Worm (Caenorhabditis elegans) whole organism, L4 larva: ENCODE data around the gene sumv-2.
A peak's percentile ranks its signal among the peaks of the same experiment; 100 is the strongest.

Experiments used
- F10B5.3 ChIP-seq: sonication (generic microtip); optimal IDR thresholded peaks from 2 replicates; lab custom pipeline; 2016; ENCODE audit warnings: mild to moderate bottlenecking, missing genetic modification characterization, missing compliant biosample characterization
- F44E2.7 ChIP-seq: fragments of 200-800 bp; sonication (Bioruptor generic); IDR thresholded peaks from 2 replicates; pipeline ENCODE4 v2.1.2; 2022; ENCODE audit warnings: missing genetic modification characterization, missing compliant biosample characterization
- T20F7.1 ChIP-seq: fragments of 200-800 bp; sonication (Bioruptor generic); optimal IDR thresholded peaks from 2 replicates; lab custom pipeline; 2018; ENCODE audit warnings: mild to moderate bottlenecking, missing genetic modification characterization, missing compliant biosample characterization
- Y105C5A.15 ChIP-seq: fragments of 200-800 bp; sonication (Bioruptor generic); IDR thresholded peaks from 2 replicates; pipeline ENCODE4 v1.3.6; 2022; ENCODE audit warnings: missing genetic modification characterization, missing compliant biosample characterization
- Y48G9A.11 ChIP-seq: fragments of 200-800 bp; sonication (Bioruptor generic); IDR thresholded peaks from 2 replicates; pipeline ENCODE4 v1.3.6; 2022; ENCODE audit warnings: missing genetic modification reagents, missing genetic modification characterization, missing compliant biosample characterization
- ceh-20 ChIP-seq: fragments of 200-800 bp; sonication (Bioruptor generic); IDR thresholded peaks from 2 replicates; pipeline ENCODE4 v1.3.6; 2022; ENCODE audit warnings: missing genetic modification reagents, missing genetic modification characterization, missing compliant biosample characterization
- ceh-28 ChIP-seq: fragments of 150-350 bp; optimal IDR thresholded peaks from 2 replicates; lab custom pipeline; 2014; ENCODE audit warnings: missing biosample characterization, missing genetic modification reagents, missing genetic modification characterization
- cey-2 ChIP-seq: sonication (generic microtip); optimal IDR thresholded peaks from 3 replicates; lab custom pipeline; 2017; ENCODE audit warnings: missing genetic modification characterization, mild to moderate bottlenecking, missing compliant biosample characterization, antibody characterized with exemption, borderline replicate concordance; ENCODE audit not compliant: insufficient read depth
- ctbp-1 ChIP-seq: fragments of 200-800 bp; sonication (Bioruptor generic); IDR thresholded peaks from 2 replicates; pipeline ENCODE4 v1.3.6; 2022; ENCODE audit warnings: missing genetic modification reagents, missing genetic modification characterization, missing compliant biosample characterization
- daf-19 ChIP-seq: fragments of 200-800 bp; sonication (Bioruptor generic); conservative IDR thresholded peaks from 2 replicates; pipeline ENCODE4 v1.3.6; 2022; ENCODE audit warnings: missing genetic modification characterization, missing compliant biosample characterization
- dmd-8 ChIP-seq: fragments of 200-800 bp; sonication (Bioruptor generic); IDR thresholded peaks from 2 replicates; pipeline ENCODE4 v1.3.6; 2022; ENCODE audit warnings: missing genetic modification characterization, missing compliant biosample characterization
- egl-27 ChIP-seq: sonication (generic microtip); optimal IDR thresholded peaks from 3 replicates; lab custom pipeline; 2017; ENCODE audit warnings: missing biosample characterization, missing genetic modification reagents, missing genetic modification characterization
- fos-1 ChIP-seq: fragments of 150-350 bp; optimal IDR thresholded peaks from 2 replicates; lab custom pipeline; 2014; ENCODE audit warnings: missing biosample characterization, missing genetic modification characterization
- hlh-30 ChIP-seq: sonication (generic microtip); optimal IDR thresholded peaks from 2 replicates; lab custom pipeline; 2017; ENCODE audit warnings: antibody characterized with exemption, mild to moderate bottlenecking, missing genetic modification characterization, missing compliant biosample characterization; ENCODE audit not compliant: insufficient read depth
- lim-7 ChIP-seq: fragments of 200-800 bp; sonication (Bioruptor generic); IDR thresholded peaks from 2 replicates; pipeline ENCODE4 v1.3.6; 2022; ENCODE audit warnings: missing genetic modification characterization, missing compliant biosample characterization
- lin-39 ChIP-seq: fragments of 150-350 bp; optimal IDR thresholded peaks from 2 replicates; lab custom pipeline; 2014; ENCODE audit warnings: missing biosample characterization, missing genetic modification reagents, missing genetic modification characterization
- lsy-2 ChIP-seq, 2 experiments: fragments of 150-350 bp in 1 of 2; sonication (generic microtip) in 1 of 2; optimal IDR thresholded peaks; 2 replicates each; lab custom pipeline; 2014 to 2017; ENCODE audit warnings: missing biosample characterization in 2 of 2, missing genetic modification characterization in 2 of 2
- madf-9 ChIP-seq: fragments of 200-800 bp; sonication (Bioruptor generic); conservative IDR thresholded peaks from 2 replicates; pipeline ENCODE4 v1.3.6; 2022; ENCODE audit warnings: missing genetic modification reagents, missing genetic modification characterization, missing compliant biosample characterization
- mep-1 ChIP-seq: fragments of 150-350 bp; sonication (generic microtip); optimal IDR thresholded peaks from 3 replicates; lab custom pipeline; 2014; ENCODE audit warnings: missing biosample characterization, missing genetic modification characterization
- mxl-2 ChIP-seq: fragments of 200-800 bp; sonication (Bioruptor generic); conservative IDR thresholded peaks from 2 replicates; pipeline ENCODE4 v1.3.6; 2022; ENCODE audit warnings: missing genetic modification reagents, missing genetic modification characterization, missing compliant biosample characterization
- nhr-10 ChIP-seq: fragments of 150-350 bp; optimal IDR thresholded peaks from 2 replicates; lab custom pipeline; 2014; ENCODE audit warnings: missing biosample characterization, missing genetic modification characterization
- nhr-111 ChIP-seq: fragments of 200-800 bp; sonication (Bioruptor generic); optimal IDR thresholded peaks from 2 replicates; lab custom pipeline; 2018; ENCODE audit warnings: mild to moderate bottlenecking, missing genetic modification characterization, missing compliant biosample characterization
- nhr-237 ChIP-seq: sonication (generic microtip); optimal IDR thresholded peaks from 2 replicates; lab custom pipeline; 2017; ENCODE audit warnings: missing biosample characterization, missing genetic modification characterization
- nhr-25 ChIP-seq: sonication (generic microtip); optimal IDR thresholded peaks from 2 replicates; lab custom pipeline; 2017; ENCODE audit warnings: missing genetic modification characterization, mild to moderate bottlenecking, missing compliant biosample characterization, antibody characterized with exemption, moderate library complexity, borderline replicate concordance; ENCODE audit not compliant: insufficient read depth
- nhr-41 ChIP-seq: fragments of 200-800 bp; sonication (Bioruptor generic); IDR thresholded peaks from 2 replicates; pipeline ENCODE4 v1.3.6; 2022; ENCODE audit warnings: missing genetic modification reagents, missing genetic modification characterization, missing compliant biosample characterization
- nhr-42 ChIP-seq: fragments of 200-800 bp; sonication (Bioruptor generic); IDR thresholded peaks from 2 replicates; pipeline ENCODE4 v1.3.6; 2022; ENCODE audit warnings: missing genetic modification characterization, missing compliant biosample characterization
- nhr-48 ChIP-seq: sonication (generic microtip); optimal IDR thresholded peaks from 2 replicates; lab custom pipeline; 2016; ENCODE audit warnings: mild to moderate bottlenecking, missing genetic modification characterization, missing compliant biosample characterization
- nhr-6 ChIP-seq: fragments of 150-350 bp; optimal IDR thresholded peaks from 2 replicates; lab custom pipeline; 2014; ENCODE audit warnings: missing biosample characterization, missing genetic modification characterization
- nhr-76 ChIP-seq: fragments of 150-350 bp; optimal IDR thresholded peaks from 2 replicates; lab custom pipeline; 2014; ENCODE audit warnings: missing biosample characterization, missing genetic modification characterization
- pqm-1 ChIP-seq: sonication (generic microtip); optimal IDR thresholded peaks from 2 replicates; lab custom pipeline; 2017; ENCODE audit warnings: missing biosample characterization, missing genetic modification characterization
- set-16 ChIP-seq: fragments of 200-800 bp; sonication (Bioruptor generic); IDR thresholded peaks from 2 replicates; pipeline ENCODE4 v1.3.6; 2022; ENCODE audit warnings: missing genetic modification reagents, missing genetic modification characterization, missing compliant biosample characterization
- unc-130 ChIP-seq: sonication (generic microtip); optimal IDR thresholded peaks from 2 replicates; lab custom pipeline; 2016; ENCODE audit warnings: missing genetic modification reagents, missing genetic modification characterization, missing compliant biosample characterization
- zag-1 ChIP-seq: fragments of 150-350 bp; optimal IDR thresholded peaks from 2 replicates; lab custom pipeline; 2014; ENCODE audit warnings: missing biosample characterization, missing genetic modification characterization
- zfp-3 ChIP-seq: fragments of 200-800 bp; sonication (Bioruptor generic); conservative IDR thresholded peaks from 2 replicates; pipeline ENCODE4 v1.3.6; 2022; ENCODE audit warnings: missing genetic modification reagents, missing genetic modification characterization, missing compliant biosample characterization
- zip-11 ChIP-seq: fragments of 200-800 bp; sonication (Bioruptor generic); IDR thresholded peaks from 2 replicates; pipeline ENCODE4 v1.3.6; 2022; ENCODE audit warnings: missing genetic modification characterization, missing compliant biosample characterization

Gene sumv-2

DNA sequence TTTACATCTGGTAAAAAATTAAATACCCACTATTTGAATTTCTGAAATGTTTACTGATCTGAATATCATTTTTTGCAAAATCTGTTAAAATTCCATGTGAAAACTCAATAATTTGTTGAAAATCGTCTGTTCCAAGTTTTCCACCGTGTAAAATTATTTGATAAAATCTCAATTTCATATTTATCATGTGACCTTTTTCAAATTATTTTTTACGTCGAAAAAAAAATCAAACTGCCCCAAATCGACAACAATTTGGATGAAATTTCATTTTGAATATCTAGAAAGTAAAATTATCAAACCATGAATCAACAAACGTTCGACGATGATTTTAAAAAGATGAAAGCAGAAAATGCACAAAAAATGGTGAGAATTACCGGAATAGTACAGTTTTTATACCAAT is 37.8 kb downstream of the sumv-2 start, which contains the start of gene F41F3.9:
Gene F41F3.9, plus strand, starts transcription at position 301 of the 400 bp plus-strand sequence.
- TF ChIP-seq lim-7 (GFP tag; lab: Robert Waterston, UW) (no peak), madf-9 (GFP tag; lab: Robert Waterston, UW) (no peak), lin-39 (tag; lab: Kevin White, UChicago) (no peak), nhr-111 (no peak), nhr-76 (tag; lab: Kevin White, UChicago) (no peak), egl-27 (tag; lab: Kevin White, UChicago) (no peak), zag-1 (tag; lab: Kevin White, UChicago) (no peak), nhr-48 (tag; lab: Kevin White, UChicago) (no peak)

- TF ChIP-seq F44E2.7 (no peak), nhr-42 (GFP tag; lab: Robert Waterston, UW) (no peak)
Measured at ce11 chrV:4662400-4662799, 45.0 kb downstream of the sumv-2 start, which contains the start of gene srx-74. Gene srx-74 (minus strand): TSS chrV:4662500.

DNA sequence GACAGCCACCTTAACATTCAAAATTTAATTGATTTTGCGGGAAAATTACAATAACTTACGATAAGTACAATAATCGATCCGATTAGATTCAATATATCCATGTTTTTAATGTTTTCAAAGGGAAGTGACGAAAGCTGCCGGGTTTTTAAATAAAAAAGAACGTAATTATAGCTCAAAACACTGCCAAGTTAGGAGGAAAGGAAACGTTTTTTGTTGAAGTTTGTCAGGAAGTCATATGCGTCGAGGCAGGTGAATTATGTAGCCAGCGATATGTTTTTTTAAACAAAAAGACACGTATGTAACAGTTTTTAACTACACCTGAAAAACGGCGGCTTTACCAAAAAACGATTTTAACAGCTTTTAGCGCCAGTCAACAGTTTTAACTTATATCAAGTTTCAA is 48.3 kb downstream of the sumv-2 start, which contains the start of gene srx-73:
Gene srx-73, minus strand, starts transcription at position 101 of the 400 bp plus-strand sequence.
- TF ChIP-seq hlh-30 (no peak), T20F7.1 (GFP tag; lab: Kevin White, UChicago) (no peak), lim-7 (GFP tag; lab: Robert Waterston, UW) (no peak)

DNA sequence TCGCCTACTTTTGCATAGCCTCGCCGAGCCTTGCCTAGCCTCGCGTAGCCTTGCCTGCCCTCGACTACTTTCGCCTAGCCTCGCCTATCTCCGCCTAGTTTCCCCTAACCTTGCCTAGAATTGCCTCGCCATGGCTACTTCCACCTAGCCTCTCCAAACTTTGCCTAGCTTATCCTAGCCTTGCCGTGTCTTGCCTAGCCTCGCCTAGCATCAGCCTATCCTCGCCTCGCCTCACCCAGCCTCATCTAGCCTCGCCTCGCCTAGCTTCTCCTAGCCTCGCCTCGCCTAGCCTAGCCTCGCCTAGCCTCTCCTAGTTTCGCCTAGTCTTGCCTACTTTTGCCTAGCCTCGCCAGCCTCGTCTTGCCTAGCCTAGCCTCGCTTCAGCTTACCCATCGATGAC is 49.7 kb downstream of the sumv-2 start:
- TF ChIP-seq fos-1 (tag; lab: Kevin White, UChicago) (no peak), dmd-8 (GFP tag; lab: Robert Waterston, UW) (peak; percentile 45; the same call in 1 of the 2 replicates), Y48G9A.11 (GFP tag; lab: Robert Waterston, UW) (no peak), set-16 (peak; percentile 80)

- TF ChIP-seq ceh-20 (no peak), F10B5.3 (tag; lab: Kevin White, UChicago) (no peak), lsy-2 (tag; optimal IDR thresholded peaks at IDR 0.05; lab: Kevin White, UChicago) (no peak), zip-11 (GFP tag; lab: Robert Waterston, UW) (no peak), daf-19 (no peak), cey-2 (no peak), nhr-41 (GFP tag; lab: Robert Waterston, UW) (no peak), unc-130 (GFP tag; lab: Kevin White, UChicago) (no peak), ceh-28 (tag; lab: Kevin White, UChicago) (no peak), zfp-3 (GFP tag; lab: Robert Waterston, UW) (no peak), ctbp-1 (no peak), dmd-8 (GFP tag; lab: Robert Waterston, UW) (no peak), nhr-48 (tag; lab: Kevin White, UChicago) (no peak), nhr-10 (no peak), nhr-6 (tag; lab: Kevin White, UChicago) (no peak), pqm-1 (tag; lab: Kevin White, UChicago) (no peak), mep-1 (tag; lab: Kevin White, UChicago) (no peak), nhr-25 (tag; lab: Kevin White, UChicago) (no peak)
Measured at ce11 chrV:4668636-4669035, 51.3 kb downstream of the sumv-2 start, which contains the start of gene srx-77. Gene srx-77 (minus strand): TSS chrV:4668736.

ce11 chrV:4672487-4672886 is 55.1 kb downstream of the sumv-2 start, which contains the start of gene K03B4.9:
Gene K03B4.9 (minus strand): TSS chrV:4672587.
- TF ChIP-seq mxl-2 (GFP tag; lab: Robert Waterston, UW), result no peak
- TF ChIP-seq nhr-41 (GFP tag; lab: Robert Waterston, UW), result no peak
- TF ChIP-seq nhr-237 (tag; lab: Kevin White, UChicago), result no peak
- TF ChIP-seq Y105C5A.15 (GFP tag; lab: Robert Waterston, UW), result no peak
